Worm (Caenorhabditis elegans) whole organism, L1 larva: Measurements from ENCODE around the gene clh-3.

Experiments used
- C16A3.4 ChIP-seq: fragments of 150-350 bp; optimal IDR thresholded peaks from 2 replicates; lab custom pipeline; 2014; ENCODE audit warnings: missing biosample characterization, missing genetic modification characterization
- F16B12.6 ChIP-seq: fragments of 150-350 bp; optimal IDR thresholded peaks from 2 replicates; lab custom pipeline; 2014; ENCODE audit warnings: missing biosample characterization, missing genetic modification characterization
- aha-1 ChIP-seq: fragments of 150-350 bp; optimal IDR thresholded peaks from 2 replicates; lab custom pipeline; 2014; ENCODE audit warnings: missing biosample characterization, missing genetic modification characterization
- alr-1 ChIP-seq: fragments of 200-800 bp; sonication (Bioruptor generic); optimal IDR thresholded peaks from 2 replicates; lab custom pipeline; 2018; ENCODE audit warnings: borderline replicate concordance, mild to moderate bottlenecking, missing genetic modification characterization, missing compliant biosample characterization
- ama-1 ChIP-seq: fragments of 150-350 bp; optimal IDR thresholded peaks from 2 replicates; lab custom pipeline; 2014
- blmp-1 ChIP-seq: fragments of 150-350 bp; optimal IDR thresholded peaks from 2 replicates; lab custom pipeline; 2014; ENCODE audit warnings: missing biosample characterization, missing genetic modification characterization
- ceh-63 ChIP-seq: fragments of 200-800 bp; sonication (Bioruptor generic); optimal IDR thresholded peaks from 2 replicates; lab custom pipeline; 2018; ENCODE audit warnings: mild to moderate bottlenecking, missing genetic modification characterization, missing compliant biosample characterization
- ceh-8 ChIP-seq: fragments of 200-800 bp; sonication (Bioruptor generic); optimal IDR thresholded peaks from 2 replicates; lab custom pipeline; 2018; ENCODE audit warnings: mild to moderate bottlenecking, missing genetic modification characterization, moderate library complexity, missing compliant biosample characterization
- ceh-82 ChIP-seq, 3 experiments: fragments of 150-350 bp in 1 of 3; sonication (generic microtip) in 2 of 3; optimal IDR thresholded peaks; 2 replicates each; lab custom pipeline; 2014 to 2017; ENCODE audit warnings: missing biosample characterization in 3 of 3, missing genetic modification characterization in 3 of 3
- ceh-90 ChIP-seq: sonication (generic microtip); optimal IDR thresholded peaks from 2 replicates; lab custom pipeline; 2016; ENCODE audit warnings: missing genetic modification characterization, missing compliant biosample characterization
- ces-1 ChIP-seq: fragments of 150-350 bp; optimal IDR thresholded peaks from 2 replicates; lab custom pipeline; 2014; ENCODE audit warnings: missing biosample characterization, missing genetic modification reagents, missing genetic modification characterization
- dsc-1 ChIP-seq: sonication (generic microtip); optimal IDR thresholded peaks from 2 replicates; lab custom pipeline; 2016; ENCODE audit warnings: mild to moderate bottlenecking, missing genetic modification characterization, missing compliant biosample characterization
- efl-1 ChIP-seq, 4 experiments: fragments of 150-350 bp; optimal IDR thresholded peaks in 3 of 4; peaks in 1 of 4; 1 replicate in 1 of 4; 2 replicates in 3 of 4; lab custom pipeline; 2014; ENCODE audit warnings: missing biosample characterization in 2 of 4, missing genetic modification characterization in 2 of 4, missing genetic modification reagents in 2 of 4
- ets-5 ChIP-seq: fragments of 200-800 bp; sonication (Bioruptor generic); IDR thresholded peaks from 2 replicates; pipeline ENCODE4 v1.3.6; 2022; ENCODE audit warnings: missing genetic modification characterization, missing compliant biosample characterization
- fkh-4 ChIP-seq: sonication (generic microtip); optimal IDR thresholded peaks from 2 replicates; lab custom pipeline; 2016; ENCODE audit warnings: missing compliant biosample characterization, missing genetic modification characterization, borderline replicate concordance
- fos-1 ChIP-seq: fragments of 150-350 bp; optimal IDR thresholded peaks from 2 replicates; lab custom pipeline; 2014; ENCODE audit warnings: missing biosample characterization, missing genetic modification characterization
- grh-1 ChIP-seq: fragments of 200-800 bp; sonication (Bioruptor generic); IDR thresholded peaks from 2 replicates; pipeline ENCODE4 v1.3.6; 2022; ENCODE audit warnings: missing genetic modification reagents, missing genetic modification characterization, missing compliant biosample characterization
- hlh-17 ChIP-seq: fragments of 200-800 bp; sonication (Bioruptor generic); optimal IDR thresholded peaks from 2 replicates; lab custom pipeline; 2018; ENCODE audit warnings: missing genetic modification characterization, mild to moderate bottlenecking, missing compliant biosample characterization, moderate library complexity, borderline replicate concordance
- hpl-2 ChIP-seq: fragments of 150-350 bp; optimal IDR thresholded peaks from 2 replicates; lab custom pipeline; 2014; ENCODE audit warnings: missing biosample characterization, missing genetic modification reagents, missing genetic modification characterization
- jun-1 ChIP-seq: fragments of 150-350 bp; optimal IDR thresholded peaks from 2 replicates; lab custom pipeline; 2014; ENCODE audit warnings: missing biosample characterization, missing genetic modification reagents, missing genetic modification characterization
- lin-13 ChIP-seq: fragments of 150-350 bp; optimal IDR thresholded peaks from 2 replicates; lab custom pipeline; 2014; ENCODE audit warnings: missing biosample characterization, missing genetic modification reagents, missing genetic modification characterization
- lin-14 ChIP-seq: fragments of 200-800 bp; sonication (Bioruptor generic); optimal IDR thresholded peaks from 2 replicates; lab custom pipeline; 2018; ENCODE audit warnings: mild to moderate bottlenecking, missing genetic modification characterization, moderate library complexity, missing compliant biosample characterization
- lin-39 ChIP-seq: fragments of 150-350 bp; optimal IDR thresholded peaks from 2 replicates; lab custom pipeline; 2014; ENCODE audit warnings: missing biosample characterization, missing genetic modification reagents, missing genetic modification characterization
- lir-3 ChIP-seq: sonication (generic microtip); optimal IDR thresholded peaks from 2 replicates; lab custom pipeline; 2016; ENCODE audit warnings: mild to moderate bottlenecking, missing genetic modification characterization, moderate library complexity, missing compliant biosample characterization; ENCODE audit not compliant: poor library complexity
- lsy-2 ChIP-seq, 2 experiments: fragments of 150-350 bp; optimal IDR thresholded peaks; 2 replicates each; lab custom pipeline; 2014; ENCODE audit warnings: missing biosample characterization in 2 of 2, missing genetic modification characterization in 2 of 2
- mdl-1 ChIP-seq, 2 experiments: fragments of 150-350 bp; optimal IDR thresholded peaks; 2 replicates each; lab custom pipeline; 2014 to 2017; ENCODE audit warnings: missing biosample characterization in 2 of 2, missing genetic modification characterization in 2 of 2, inconsistent platforms in 1 of 2
- mef-2 ChIP-seq: fragments of 150-350 bp; optimal IDR thresholded peaks from 2 replicates; lab custom pipeline; 2014; ENCODE audit warnings: missing biosample characterization, missing genetic modification characterization
- mep-1 ChIP-seq: fragments of 150-350 bp; optimal IDR thresholded peaks from 2 replicates; lab custom pipeline; 2014; ENCODE audit warnings: missing biosample characterization, missing genetic modification characterization
- nhr-12 ChIP-seq: sonication (generic microtip); optimal IDR thresholded peaks from 2 replicates; lab custom pipeline; 2017; ENCODE audit warnings: missing biosample characterization, missing genetic modification characterization
- nhr-20 ChIP-seq: sonication (generic microtip); optimal IDR thresholded peaks from 2 replicates; lab custom pipeline; 2016; ENCODE audit warnings: mild to moderate bottlenecking, missing genetic modification characterization, missing compliant biosample characterization
- nhr-28 ChIP-seq: fragments of 150-350 bp; optimal IDR thresholded peaks from 2 replicates; lab custom pipeline; 2014; ENCODE audit warnings: missing biosample characterization, missing genetic modification characterization
- nhr-76 ChIP-seq: sonication (generic microtip); optimal IDR thresholded peaks from 2 replicates; lab custom pipeline; 2017; ENCODE audit warnings: missing biosample characterization, missing genetic modification characterization
- nhr-77 ChIP-seq: fragments of 150-350 bp; optimal IDR thresholded peaks from 2 replicates; lab custom pipeline; 2014; ENCODE audit warnings: missing biosample characterization, missing genetic modification characterization
- pag-3 ChIP-seq: sonication (generic microtip); optimal IDR thresholded peaks from 2 replicates; lab custom pipeline; 2017; ENCODE audit warnings: missing genetic modification characterization, mild to moderate bottlenecking, missing compliant biosample characterization, antibody characterized with exemption, borderline replicate concordance; ENCODE audit not compliant: insufficient read depth
- rnt-1 ChIP-seq: sonication (generic microtip); optimal IDR thresholded peaks from 2 replicates; lab custom pipeline; 2016; ENCODE audit warnings: mild to moderate bottlenecking, missing genetic modification characterization, moderate library complexity, missing compliant biosample characterization
- skn-1 ChIP-seq: fragments of 150-350 bp; optimal IDR thresholded peaks from 2 replicates; lab custom pipeline; 2014; ENCODE audit warnings: missing biosample characterization, missing genetic modification characterization
- snpc-4 ChIP-seq: fragments of 150-350 bp; optimal IDR thresholded peaks from 2 replicates; lab custom pipeline; 2014; ENCODE audit warnings: missing biosample characterization, missing genetic modification characterization
- sptf-1 ChIP-seq: fragments of 150-350 bp; optimal IDR thresholded peaks from 2 replicates; lab custom pipeline; 2014; ENCODE audit warnings: missing biosample characterization, missing genetic modification characterization
- sup-37 ChIP-seq: fragments of 200-800 bp; sonication (Bioruptor generic); optimal IDR thresholded peaks from 2 replicates; lab custom pipeline; 2018; ENCODE audit warnings: mild to moderate bottlenecking, missing genetic modification characterization, missing compliant biosample characterization
- tbx-2 ChIP-seq: sonication (generic microtip); optimal IDR thresholded peaks from 2 replicates; lab custom pipeline; 2016; ENCODE audit warnings: missing genetic modification characterization, missing compliant biosample characterization
- tlp-1 ChIP-seq: fragments of 150-350 bp; optimal IDR thresholded peaks from 2 replicates; lab custom pipeline; 2014; ENCODE audit warnings: missing biosample characterization, missing genetic modification characterization
- unc-62 ChIP-seq: fragments of 150-350 bp; optimal IDR thresholded peaks from 2 replicates; lab custom pipeline; 2014; ENCODE audit warnings: missing biosample characterization, missing genetic modification reagents, missing genetic modification characterization
- unc-86 ChIP-seq: sonication (generic microtip); optimal IDR thresholded peaks from 2 replicates; lab custom pipeline; 2016; ENCODE audit warnings: missing genetic modification characterization, missing compliant biosample characterization
- unc-98 ChIP-seq: fragments of 200-800 bp; sonication (Bioruptor generic); IDR thresholded peaks from 2 replicates; pipeline ENCODE4 v1.3.6; 2022; ENCODE audit warnings: missing genetic modification characterization, missing compliant biosample characterization
- zag-1 ChIP-seq: fragments of 150-350 bp; optimal IDR thresholded peaks from 2 replicates; lab custom pipeline; 2014; ENCODE audit warnings: missing biosample characterization, missing genetic modification characterization
- zip-4 ChIP-seq: fragments of 200-800 bp; sonication (Bioruptor generic); optimal IDR thresholded peaks from 2 replicates; lab custom pipeline; 2018; ENCODE audit warnings: mild to moderate bottlenecking, missing genetic modification characterization, moderate library complexity, missing compliant biosample characterization
- ztf-11 ChIP-seq, 2 experiments: sonication (generic microtip); optimal IDR thresholded peaks; 2 replicates each; lab custom pipeline; 2016 to 2017; ENCODE audit warnings: missing genetic modification characterization in 2 of 2, missing biosample characterization in 1 of 2, missing compliant biosample characterization in 1 of 2
- ztf-4 ChIP-seq: fragments of 150-350 bp; optimal IDR thresholded peaks from 2 replicates; lab custom pipeline; 2014; ENCODE audit warnings: missing biosample characterization, missing genetic modification characterization

The clh-3 gene

DNA sequence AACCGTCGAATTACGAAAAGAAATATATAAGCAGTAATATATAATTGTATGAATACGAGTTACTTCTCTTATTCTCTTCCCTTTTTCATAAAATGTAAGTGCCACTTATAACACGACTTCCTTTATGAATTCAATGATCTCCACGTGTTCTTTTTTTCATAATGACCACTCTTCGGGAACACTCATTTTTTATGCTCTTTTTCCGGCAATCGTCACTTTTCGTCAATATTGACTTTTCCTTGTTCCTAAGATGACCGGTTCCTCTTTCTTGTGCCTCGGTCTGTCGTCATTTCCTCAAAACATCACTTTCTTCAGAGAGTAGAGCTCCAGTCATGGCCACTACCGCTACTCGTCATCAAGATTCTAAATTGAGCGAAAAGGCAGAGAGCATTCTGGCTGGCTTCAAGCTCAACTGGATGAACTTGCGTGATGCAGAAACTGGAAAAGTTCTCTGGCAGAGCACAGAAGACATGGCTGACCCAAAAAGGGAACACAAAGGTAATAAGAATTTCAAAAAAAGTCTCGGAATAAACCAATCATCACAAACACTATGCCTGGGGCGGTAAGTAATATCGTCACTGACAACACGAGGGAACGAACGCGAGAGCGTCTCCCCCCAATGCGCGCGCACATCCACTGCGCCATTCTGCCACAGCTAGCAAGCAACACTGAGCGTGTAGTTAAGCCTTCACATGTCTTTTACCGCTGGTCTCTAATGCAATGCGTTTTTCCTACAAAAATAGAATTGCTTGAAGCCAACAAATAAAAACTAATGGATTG is 42.0 kb downstream of the clh-3 start, which contains the start of gene pdl-1 (continued):
- no peak for TF ChIP-seq ets-5 (GFP tag; lab: Robert Waterston, UW)
- no peak for TF ChIP-seq nhr-28
- peak; percentile 27 for TF ChIP-seq lin-13
- peak; percentile 55; the same call in 1 of the 2 replicates for TF ChIP-seq grh-1 (GFP tag; lab: Robert Waterston, UW)
- TF ChIP-seq fos-1 (tag; lab: Kevin White, UChicago) = no peak
- peak; percentile 17 for TF ChIP-seq zip-4 (GFP tag; lab: Kevin White, UChicago)
- no peak for TF ChIP-seq nhr-76 (tag; lab: Kevin White, UChicago)
- TF ChIP-seq unc-98 (GFP tag; lab: Robert Waterston, UW) = no peak
- peak; percentile 60 for TF ChIP-seq skn-1 (tag; lab: Kevin White, UChicago)
- TF ChIP-seq fkh-4 (tag; lab: Kevin White, UChicago) = no peak
- peak; percentile 58 for TF ChIP-seq snpc-4 (tag; lab: Kevin White, UChicago)
- TF ChIP-seq mdl-1 (tag; optimal IDR thresholded peaks at IDR 0.05; lab: Kevin White, UChicago) = peak in 1 of 2 experiments; percentile 79
- peak; percentile 27 for TF ChIP-seq blmp-1 (tag; lab: Kevin White, UChicago)
- TF ChIP-seq ces-1 = no peak
- no peak for TF ChIP-seq ama-1 (lab: Kevin White, UChicago)
- no peak for TF ChIP-seq sptf-1 (tag; lab: Kevin White, UChicago)
- no peak for TF ChIP-seq unc-62
- peak; percentile 77 for TF ChIP-seq mep-1
- no peak for TF ChIP-seq pag-3
- TF ChIP-seq tlp-1 = no peak
- peak; percentile 65 for TF ChIP-seq tbx-2 (tag; lab: Kevin White, UChicago)
- peak; percentile 84 for TF ChIP-seq C16A3.4 (tag; lab: Kevin White, UChicago)
- TF ChIP-seq dsc-1 (tag; lab: Kevin White, UChicago) = peak; percentile 72
- TF ChIP-seq ceh-82 (tag; optimal IDR thresholded peaks at IDR 0.05; lab: Kevin White, UChicago) = peak; percentile 35 to 83 (median 68)
- TF ChIP-seq zag-1 (tag; lab: Kevin White, UChicago) = no peak
- no peak for TF ChIP-seq nhr-12 (tag; lab: Kevin White, UChicago)
- peak; percentile 79 for TF ChIP-seq rnt-1 (tag; lab: Kevin White, UChicago)
- peak; percentile 37 for TF ChIP-seq jun-1
- peak; percentile 32 for TF ChIP-seq F16B12.6 (tag; lab: Kevin White, UChicago)
- no peak for TF ChIP-seq aha-1 (tag; lab: Kevin White, UChicago)
- no peak for TF ChIP-seq ceh-8 (GFP tag; lab: Kevin White, UChicago)
- TF ChIP-seq hlh-17 (GFP tag; lab: Kevin White, UChicago) = no peak
- no peak for TF ChIP-seq mef-2
- TF ChIP-seq sup-37 = no peak
- peak in 1 of 2 experiments; percentile 3 for TF ChIP-seq ztf-11 (tag; optimal IDR thresholded peaks at IDR 0.05; lab: Kevin White, UChicago)
- peak; percentile 87 for TF ChIP-seq lir-3 (tag; lab: Kevin White, UChicago)
- TF ChIP-seq lsy-2 (tag; optimal IDR thresholded peaks at IDR 0.05; lab: Kevin White, UChicago) = peak; percentile 61 to 72
- no peak for TF ChIP-seq hpl-2 (GFP tag; lab: Kevin White, UChicago)
- TF ChIP-seq ceh-63 (GFP tag; lab: Kevin White, UChicago) = no peak
- TF ChIP-seq ztf-4 (tag; lab: Kevin White, UChicago) = peak; percentile 75
- TF ChIP-seq ceh-90 (tag; lab: Kevin White, UChicago) = no peak
- no peak for TF ChIP-seq lin-39 (tag; lab: Kevin White, UChicago)
- peak; percentile 48 for TF ChIP-seq unc-86
- TF ChIP-seq nhr-77 = no peak
- peak; percentile 61 for TF ChIP-seq lin-14 (GFP tag; lab: Kevin White, UChicago)
- TF ChIP-seq efl-1 (optimal IDR thresholded peaks at IDR 0.05; lab: Kevin White, UChicago) = peak; percentile 44 to 60
- peak; percentile 35 to 96 for TF ChIP-seq efl-1 (GFP tag; optimal IDR thresholded peaks at IDR 0.05 in 1 of 2; lab: Kevin White, UChicago)
- TF ChIP-seq alr-1 (tag; lab: Kevin White, UChicago) = no peak
- peak; percentile 73 for TF ChIP-seq nhr-20
